Worm (Caenorhabditis elegans) whole organism, midembryonic: ENCODE data around the gene ins-14.

Experiments
- T22C8.4 ChIP-seq: fragments of 200-800 bp; sonication (Bioruptor generic); IDR thresholded peaks from 2 replicates; pipeline ENCODE4 v1.3.6; 2022; ENCODE audit warnings: missing genetic modification characterization, missing compliant biosample characterization
- cog-1 ChIP-seq: sonication (generic microtip); optimal IDR thresholded peaks from 2 replicates; lab custom pipeline; 2016; ENCODE audit warnings: missing genetic modification characterization, missing compliant biosample characterization
- flt-1 ChIP-seq: fragments of 200-800 bp; sonication (Bioruptor generic); IDR thresholded peaks from 2 replicates; pipeline ENCODE4 v1.3.6; 2022; ENCODE audit warnings: missing genetic modification characterization, missing compliant biosample characterization
- klf-2 ChIP-seq: fragments of 200-800 bp; sonication (Bioruptor generic); conservative IDR thresholded peaks from 2 replicates; pipeline ENCODE4 v1.3.6; 2022; ENCODE audit warnings: missing genetic modification reagents, missing genetic modification characterization, missing compliant biosample characterization
- med-1 ChIP-seq: sonication (generic microtip); optimal IDR thresholded peaks from 2 replicates; lab custom pipeline; 2017; ENCODE audit warnings: missing genetic modification characterization, mild to moderate bottlenecking, missing compliant biosample characterization, antibody characterized with exemption, missing genetic modification reagents; ENCODE audit not compliant: insufficient read depth
- ref-1 ChIP-seq: fragments of 200-800 bp; sonication (Bioruptor generic); conservative IDR thresholded peaks from 2 replicates; pipeline ENCODE4 v1.3.6; 2022; ENCODE audit warnings: missing genetic modification reagents, missing genetic modification characterization, missing compliant biosample characterization
- tab-1 ChIP-seq: fragments of 200-800 bp; sonication (Bioruptor generic); IDR thresholded peaks from 2 replicates; pipeline ENCODE4 v1.3.6; 2022; ENCODE audit warnings: missing genetic modification characterization, missing compliant biosample characterization
- ztf-23 ChIP-seq: fragments of 200-800 bp; sonication (Bioruptor generic); IDR thresholded peaks from 2 replicates; pipeline ENCODE4 v1.3.6; 2022; ENCODE audit warnings: missing genetic modification reagents, missing genetic modification characterization, missing compliant biosample characterization
- ztf-29 ChIP-seq: fragments of 200-800 bp; sonication (Bioruptor generic); IDR thresholded peaks from 2 replicates; pipeline ENCODE4 v1.3.6; 2022; ENCODE audit warnings: missing genetic modification reagents, missing genetic modification characterization, missing compliant biosample characterization

Gene ins-14

ce11 chrII:6746404-6746803, 790 bp upstream of the ins-14 start, which contains the start of gene F41G3.5:
Gene F41G3.5, plus strand, starts transcription at chrII:6746704.
- TF ChIP-seq ztf-23 (no peak), ztf-29 (GFP tag; lab: Robert Waterston, UW) (no peak), T22C8.4 (GFP tag; lab: Robert Waterston, UW) (no peak), klf-2 (GFP tag; lab: Robert Waterston, UW) (no peak), tab-1 (GFP tag; lab: Robert Waterston, UW) (no peak), med-1 (GFP tag; lab: Kevin White, UChicago) (no peak), flt-1 (no peak), ref-1 (no peak), cog-1 (tag; lab: Kevin White, UChicago) (no peak)

- TF ChIP-seq ztf-23 (no peak), ref-1 (no peak), tab-1 (GFP tag; lab: Robert Waterston, UW) (no peak), med-1 (GFP tag; lab: Kevin White, UChicago) (no peak), ztf-29 (GFP tag; lab: Robert Waterston, UW) (no peak), cog-1 (tag; lab: Kevin White, UChicago) (no peak), flt-1 (no peak), T22C8.4 (GFP tag; lab: Robert Waterston, UW) (no peak), klf-2 (GFP tag; lab: Robert Waterston, UW) (no peak)
These were observed 966 bp downstream of the ins-14 start, which contains the start of gene ins-15 for ce11 chrII:6744648-6745047. Gene ins-15, minus strand, starts transcription at chrII:6744748.

ce11 chrII:6742614-6743013, 3.0 kb downstream of the ins-14 start, which contains the start of gene F41G3.6:
Gene F41G3.6, plus strand, starts transcription at chrII:6742914.
- TF ChIP-seq cog-1 (tag; lab: Kevin White, UChicago): no peak
- no peak for TF ChIP-seq klf-2 (GFP tag; lab: Robert Waterston, UW)
- no peak for TF ChIP-seq ztf-23
- TF ChIP-seq ref-1: no peak
- no peak for TF ChIP-seq flt-1
- no peak for TF ChIP-seq med-1 (GFP tag; lab: Kevin White, UChicago)

- TF ChIP-seq ztf-29 (GFP tag; lab: Robert Waterston, UW): 0 out of 2 replicates have a peak, but pooled peaks have one; percentile 34
- peak; percentile 41 for TF ChIP-seq cog-1 (tag; lab: Kevin White, UChicago)
- peak; percentile 77; the same call in 1 of the 2 replicates for TF ChIP-seq flt-1
- TF ChIP-seq tab-1 (GFP tag; lab: Robert Waterston, UW): 0 out of 2 replicates have a peak, but pooled peaks have one; percentile 20
- TF ChIP-seq klf-2 (GFP tag; lab: Robert Waterston, UW): peak; percentile 64; the same call in 1 of the 2 replicates
- no peak for TF ChIP-seq ztf-23
These were observed 4.2 kb downstream of the ins-14 start, which contains the start of gene exos-8 for ce11 chrII:6741428-6741827. Gene exos-8, plus strand, starts transcription at chrII:6741691.

ce11 chrII:6736604-6737003, 9.0 kb downstream of the ins-14 start, which contains the start of gene T14B4.1:
Gene T14B4.1, plus strand, starts transcription at chrII:6736904.
- TF ChIP-seq cog-1 (tag; lab: Kevin White, UChicago) (no peak), T22C8.4 (GFP tag; lab: Robert Waterston, UW) (no peak), flt-1 (no peak), ref-1 (no peak)

ce11 chrII:6736066-6736465, 9.5 kb downstream of the ins-14 start, which contains the start of gene mrps-18.C:
Gene mrps-18.C, plus strand, starts transcription at chrII:6736203.
- TF ChIP-seq T22C8.4 (GFP tag; lab: Robert Waterston, UW): no peak
- no peak for TF ChIP-seq klf-2 (GFP tag; lab: Robert Waterston, UW)
- TF ChIP-seq flt-1: no peak
- TF ChIP-seq ztf-29 (GFP tag; lab: Robert Waterston, UW): no peak
- no peak for TF ChIP-seq ref-1
- no peak for TF ChIP-seq cog-1 (tag; lab: Kevin White, UChicago)
- no peak for TF ChIP-seq tab-1 (GFP tag; lab: Robert Waterston, UW)
- no peak for TF ChIP-seq med-1 (GFP tag; lab: Kevin White, UChicago)
- TF ChIP-seq ztf-23: no peak

ce11 chrII:6734674-6735073, 10.9 kb downstream of the ins-14 start, which contains the start of gene T14B4.3:
Gene T14B4.3, plus strand, starts transcription at chrII:6734937.
- TF ChIP-seq cog-1 (tag; lab: Kevin White, UChicago) (peak; percentile 26), T22C8.4 (GFP tag; lab: Robert Waterston, UW) (no peak), ztf-23 (peak; percentile 50; the same call in 1 of the 2 replicates)

ce11 chrII:6733718-6734117, 11.9 kb downstream of the ins-14 start, which contains the start of gene T14B4.9:
Gene T14B4.9, minus strand, starts transcription at chrII:6733818.
- TF ChIP-seq med-1 (GFP tag; lab: Kevin White, UChicago): no peak
- TF ChIP-seq ztf-29 (GFP tag; lab: Robert Waterston, UW): no peak
- no peak for TF ChIP-seq ref-1
- no peak for TF ChIP-seq flt-1
- no peak for TF ChIP-seq tab-1 (GFP tag; lab: Robert Waterston, UW)
- no peak for TF ChIP-seq klf-2 (GFP tag; lab: Robert Waterston, UW)
- TF ChIP-seq T22C8.4 (GFP tag; lab: Robert Waterston, UW): no peak
- TF ChIP-seq cog-1 (tag; lab: Kevin White, UChicago): no peak
- no peak for TF ChIP-seq ztf-23

- TF ChIP-seq flt-1: no peak
- no peak for TF ChIP-seq med-1 (GFP tag; lab: Kevin White, UChicago)
- no peak for TF ChIP-seq tab-1 (GFP tag; lab: Robert Waterston, UW)
- TF ChIP-seq klf-2 (GFP tag; lab: Robert Waterston, UW): no peak
- TF ChIP-seq ztf-29 (GFP tag; lab: Robert Waterston, UW): no peak
- TF ChIP-seq ref-1: no peak
- TF ChIP-seq cog-1 (tag; lab: Kevin White, UChicago): no peak
- no peak for TF ChIP-seq ztf-23
- TF ChIP-seq T22C8.4 (GFP tag; lab: Robert Waterston, UW): no peak
These were observed 16.3 kb downstream of the ins-14 start, which contains the start of gene T14B4.8 for ce11 chrII:6729331-6729730. Gene T14B4.8, minus strand, starts transcription at chrII:6729390.

ce11 chrII:6726814-6727213, 18.8 kb downstream of the ins-14 start:
- no peak for TF ChIP-seq ztf-23
- no peak for TF ChIP-seq klf-2 (GFP tag; lab: Robert Waterston, UW)
- TF ChIP-seq med-1 (GFP tag; lab: Kevin White, UChicago): no peak
- TF ChIP-seq ref-1: no peak
- no peak for TF ChIP-seq T22C8.4 (GFP tag; lab: Robert Waterston, UW)
- TF ChIP-seq tab-1 (GFP tag; lab: Robert Waterston, UW): no peak
- TF ChIP-seq ztf-29 (GFP tag; lab: Robert Waterston, UW): no peak
- no peak for TF ChIP-seq flt-1
- no peak for TF ChIP-seq cog-1 (tag; lab: Kevin White, UChicago)
